Worm (Caenorhabditis elegans) whole organism, L4 larva: ENCODE results near the gene F19F10.3.

Experiments
- R02D3.7 ChIP-seq: fragments of 150-350 bp; sonication (generic microtip); optimal IDR thresholded peaks from 3 replicates; lab custom pipeline; 2014; ENCODE audit warnings: missing biosample characterization, missing genetic modification characterization
- ama-1 ChIP-seq: fragments of 150-350 bp; optimal IDR thresholded peaks from 2 replicates; lab custom pipeline; 2014; ENCODE audit warnings: inconsistent platforms, mixed read lengths
- jun-1 ChIP-seq: fragments of 150-350 bp; optimal IDR thresholded peaks from 2 replicates; lab custom pipeline; 2014; ENCODE audit warnings: missing biosample characterization, missing genetic modification reagents, missing genetic modification characterization
- nhr-25 ChIP-seq: sonication (generic microtip); optimal IDR thresholded peaks from 2 replicates; lab custom pipeline; 2017; ENCODE audit warnings: missing genetic modification characterization, mild to moderate bottlenecking, missing compliant biosample characterization, antibody characterized with exemption, moderate library complexity, borderline replicate concordance; ENCODE audit not compliant: insufficient read depth
- nhr-6 ChIP-seq: fragments of 150-350 bp; optimal IDR thresholded peaks from 2 replicates; lab custom pipeline; 2014; ENCODE audit warnings: missing biosample characterization, missing genetic modification characterization
- pha-4 ChIP-seq, 2 experiments: fragments of 150-350 bp in 1 of 2; fragments of 200-800 bp in 1 of 2; sonication (Bioruptor generic) in 1 of 2; IDR thresholded peaks in 1 of 2; optimal IDR thresholded peaks in 1 of 2; 2 replicates each; pipeline versions ENCODE4 v1.3.6 to Lab custom; 2014 to 2022; ENCODE audit warnings: missing genetic modification characterization in 2 of 2, missing genetic modification reagents in 2 of 2, missing biosample characterization in 1 of 2, missing compliant biosample characterization in 1 of 2
- snpc-4 ChIP-seq: fragments of 150-350 bp; optimal IDR thresholded peaks from 2 replicates; lab custom pipeline; 2014; ENCODE audit warnings: missing biosample characterization, missing genetic modification characterization
- spr-3 ChIP-seq: fragments of 200-800 bp; sonication (Bioruptor generic); optimal IDR thresholded peaks from 2 replicates; lab custom pipeline; 2018; ENCODE audit warnings: mild to moderate bottlenecking, missing genetic modification characterization, missing compliant biosample characterization

- TF ChIP-seq snpc-4 (tag; lab: Kevin White, UChicago) (no peak), nhr-25 (tag; lab: Kevin White, UChicago) (no peak), ama-1 (lab: Kevin White, UChicago) (no peak), spr-3 (no peak), R02D3.7 (tag; lab: Kevin White, UChicago) (no peak), jun-1 (no peak), pha-4 (GFP tag; IDR thresholded peaks at IDR 0.05; lab: Robert Waterston, UW) (no peak), pha-4 (tag; optimal IDR thresholded peaks at IDR 0.05; lab: Kevin White, UChicago) (no peak), nhr-6 (tag; lab: Kevin White, UChicago) (no peak)
These were observed 19.0 kb downstream of the F19F10.3 start, which contains the start of gene F19F10.14 for ce11 chrV:7570955-7571354.
